Fruit fly (Drosophila melanogaster): ENCODE measurements around the gene Esyt2.

Esyt2 gene

DNA sequence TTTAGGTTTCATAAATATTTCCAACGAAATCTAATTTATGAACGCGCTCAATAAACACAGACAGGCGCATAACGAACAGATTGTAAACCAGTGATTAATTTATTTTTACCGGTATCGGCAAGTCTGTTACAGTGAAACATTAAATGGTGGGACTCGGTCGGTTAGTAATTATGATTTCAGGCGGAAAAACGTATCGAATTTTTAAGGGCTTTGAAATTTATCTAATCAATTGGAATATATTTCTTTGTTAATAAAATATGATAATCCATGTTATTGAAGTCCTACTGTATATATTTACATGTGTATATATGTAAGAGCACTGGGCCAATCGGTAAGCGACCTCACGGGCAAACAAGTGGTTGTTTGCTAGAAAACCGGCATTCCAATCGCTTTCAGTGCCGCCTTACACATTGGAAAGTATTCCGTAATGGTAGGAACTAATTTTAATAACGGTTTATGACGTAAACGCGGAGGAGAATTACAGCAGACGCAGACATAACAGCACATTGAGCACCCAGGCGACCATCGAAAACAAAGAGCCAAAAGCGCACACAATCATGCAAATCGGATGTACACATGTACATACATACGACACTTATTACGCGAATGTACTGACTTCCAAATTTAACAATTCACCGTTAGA is 1.4 kb upstream of the Esyt2 start:
- TF ChIP-seq woc (GFP tag; optimal IDR thresholded peaks at IDR 0.05): peak; percentile 84
- TF ChIP-seq pan (optimal IDR thresholded peaks at IDR 0.05): no peak
- peak; percentile 96 for TF ChIP-seq ey (GFP tag; optimal IDR thresholded peaks at IDR 0.05)
- TF ChIP-seq Sp1 (GFP tag; optimal IDR thresholded peaks at IDR 0.05): peak; percentile 95
- peak; percentile 63 for TF ChIP-seq Hr83 (GFP tag; optimal IDR thresholded peaks at IDR 0.05; ENCODE audit: poor library complexity, severe bottlenecking)
- no peak for TF ChIP-seq N (GFP tag; optimal IDR thresholded peaks at IDR 0.05)
- peak; percentile 94 for TF ChIP-seq HLH106 (tag; optimal IDR thresholded peaks at IDR 0.05)
- peak; percentile 89 for TF ChIP-seq Mio (GFP tag; optimal IDR thresholded peaks at IDR 0.05)
- peak; percentile 92 for TF ChIP-seq sv (GFP tag; optimal IDR thresholded peaks at IDR 0.05)
- peak; percentile 97 for TF ChIP-seq rgr (GFP tag; optimal IDR thresholded peaks at IDR 0.05)
- peak; percentile 74 for TF ChIP-seq dsf (GFP tag; optimal IDR thresholded peaks at IDR 0.05; ENCODE audit: borderline replicate concordance)
- TF ChIP-seq Dif (GFP tag; optimal IDR thresholded peaks at IDR 0.05; ENCODE audit: partially characterized antibody): no peak
- TF ChIP-seq lola (GFP tag; optimal IDR thresholded peaks at IDR 0.05): no peak
- no peak for TF ChIP-seq dl (GFP tag; optimal IDR thresholded peaks at IDR 0.05; ENCODE audit: insufficient read depth in 1 of 2, partially characterized antibody in 2 of 2)
- no peak for TF ChIP-seq usp (GFP tag; optimal IDR thresholded peaks at IDR 0.05)
- TF ChIP-seq dmrt93B (GFP tag; optimal IDR thresholded peaks at IDR 0.05): peak; percentile 87
- TF ChIP-seq OdsH (GFP tag; optimal IDR thresholded peaks at IDR 0.05): peak; percentile 97
- peak; percentile 92 for TF ChIP-seq sage (GFP tag; optimal IDR thresholded peaks at IDR 0.05)
- TF ChIP-seq Rel (GFP tag; optimal IDR thresholded peaks at IDR 0.05): peak; percentile 34
- peak; percentile 78 for TF ChIP-seq Rel (tag; optimal IDR thresholded peaks at IDR 0.05)
- TF ChIP-seq tai (GFP tag; optimal IDR thresholded peaks at IDR 0.05): no peak
- no peak for TF ChIP-seq CrebA (GFP tag; optimal IDR thresholded peaks at IDR 0.05; ENCODE audit: borderline replicate concordance)
- TF ChIP-seq h (GFP tag; optimal IDR thresholded peaks at IDR 0.05): peak; percentile 98
- no peak for TF ChIP-seq Abd-B (GFP tag; optimal IDR thresholded peaks at IDR 0.05)
- no peak for TF ChIP-seq jim (GFP tag; optimal IDR thresholded peaks at IDR 0.05)
- TF ChIP-seq fru (GFP tag; optimal IDR thresholded peaks at IDR 0.05): peak; percentile 93
- peak; percentile 87 for TF ChIP-seq CG9705 (GFP tag; optimal IDR thresholded peaks at IDR 0.05)
- peak; percentile 92 for TF ChIP-seq br (GFP tag; optimal IDR thresholded peaks at IDR 0.05)
- no peak for TF ChIP-seq Myc (optimal IDR thresholded peaks at IDR 0.05)
- peak; percentile 90 for TF ChIP-seq psq (GFP tag; optimal IDR thresholded peaks at IDR 0.05)
- peak; percentile 52 for TF ChIP-seq GATAd (GFP tag; optimal IDR thresholded peaks at IDR 0.05)
- no peak for TF ChIP-seq Dfd (GFP tag; optimal IDR thresholded peaks at IDR 0.05)
- no peak for TF ChIP-seq Vsx2 (GFP tag; optimal IDR thresholded peaks at IDR 0.05; ENCODE audit: partially characterized antibody)
- peak; percentile 85 for TF ChIP-seq Jra (GFP tag; optimal IDR thresholded peaks at IDR 0.05)
- no peak for TF ChIP-seq brk (GFP tag; optimal IDR thresholded peaks at IDR 0.05)
- TF ChIP-seq Hnf4 (GFP tag; optimal IDR thresholded peaks at IDR 0.05): peak; percentile 93
- TF ChIP-seq Hr78 (GFP tag; optimal IDR thresholded peaks at IDR 0.05): no peak
- TF ChIP-seq foxo (GFP tag; optimal IDR thresholded peaks at IDR 0.05): peak in 1 of 2 experiments; percentile 85
- peak; percentile 69 for TF ChIP-seq CG32264 (GFP tag; optimal IDR thresholded peaks at IDR 0.05)

- TF ChIP-seq sv (GFP tag; optimal IDR thresholded peaks at IDR 0.05): peak; percentile 32
- TF ChIP-seq Abd-B (GFP tag; optimal IDR thresholded peaks at IDR 0.05): no peak
- TF ChIP-seq Rel (GFP tag; optimal IDR thresholded peaks at IDR 0.05): no peak
- peak; percentile 91 for TF ChIP-seq Rel (tag; optimal IDR thresholded peaks at IDR 0.05)
- peak; percentile 77 for TF ChIP-seq Dif (GFP tag; optimal IDR thresholded peaks at IDR 0.05; ENCODE audit: partially characterized antibody)
- peak; percentile 86 for TF ChIP-seq Hnf4 (GFP tag; optimal IDR thresholded peaks at IDR 0.05)
- peak; percentile 88 for TF ChIP-seq jim (GFP tag; optimal IDR thresholded peaks at IDR 0.05)
- no peak for TF ChIP-seq Dfd (GFP tag; optimal IDR thresholded peaks at IDR 0.05)
- peak; percentile 61 for TF ChIP-seq OdsH (GFP tag; optimal IDR thresholded peaks at IDR 0.05)
- no peak for TF ChIP-seq lola (GFP tag; optimal IDR thresholded peaks at IDR 0.05)
- peak; percentile 82 for TF ChIP-seq Jra (GFP tag; optimal IDR thresholded peaks at IDR 0.05)
- peak; percentile 48 for TF ChIP-seq CrebA (GFP tag; optimal IDR thresholded peaks at IDR 0.05; ENCODE audit: borderline replicate concordance)
- peak; percentile 62 for TF ChIP-seq woc (GFP tag; optimal IDR thresholded peaks at IDR 0.05)
- peak; percentile 50 for TF ChIP-seq HLH106 (tag; optimal IDR thresholded peaks at IDR 0.05)
- TF ChIP-seq br (GFP tag; optimal IDR thresholded peaks at IDR 0.05): peak; percentile 75
- TF ChIP-seq tai (GFP tag; optimal IDR thresholded peaks at IDR 0.05): peak; percentile 80
- TF ChIP-seq foxo (GFP tag; optimal IDR thresholded peaks at IDR 0.05): peak in 1 of 2 experiments; percentile 61
- no peak for TF ChIP-seq Vsx2 (GFP tag; optimal IDR thresholded peaks at IDR 0.05; ENCODE audit: partially characterized antibody)
- peak; percentile 38 for TF ChIP-seq psq (GFP tag; optimal IDR thresholded peaks at IDR 0.05)
- no peak for TF ChIP-seq usp (GFP tag; optimal IDR thresholded peaks at IDR 0.05)
- peak; percentile 78 for TF ChIP-seq rgr (GFP tag; optimal IDR thresholded peaks at IDR 0.05)
- peak; percentile 71 for TF ChIP-seq fru (GFP tag; optimal IDR thresholded peaks at IDR 0.05)
- TF ChIP-seq h (GFP tag; optimal IDR thresholded peaks at IDR 0.05): peak; percentile 78
- no peak for TF ChIP-seq GATAd (GFP tag; optimal IDR thresholded peaks at IDR 0.05)
- no peak for TF ChIP-seq pan (optimal IDR thresholded peaks at IDR 0.05)
- peak; percentile 37 for TF ChIP-seq CG32264 (GFP tag; optimal IDR thresholded peaks at IDR 0.05)
- no peak for TF ChIP-seq N (GFP tag; optimal IDR thresholded peaks at IDR 0.05)
- no peak for TF ChIP-seq Hr78 (GFP tag; optimal IDR thresholded peaks at IDR 0.05)
- no peak for TF ChIP-seq dmrt93B (GFP tag; optimal IDR thresholded peaks at IDR 0.05)
- TF ChIP-seq Hr83 (GFP tag; optimal IDR thresholded peaks at IDR 0.05; ENCODE audit: poor library complexity, severe bottlenecking): peak; percentile 92
- TF ChIP-seq Sp1 (GFP tag; optimal IDR thresholded peaks at IDR 0.05): peak; percentile 64
- no peak for TF ChIP-seq dl (GFP tag; optimal IDR thresholded peaks at IDR 0.05; ENCODE audit: insufficient read depth in 1 of 2, partially characterized antibody in 2 of 2)
- TF ChIP-seq brk (GFP tag; optimal IDR thresholded peaks at IDR 0.05): peak; percentile 91
- peak; percentile 45 for TF ChIP-seq CG9705 (GFP tag; optimal IDR thresholded peaks at IDR 0.05)
- TF ChIP-seq Myc (optimal IDR thresholded peaks at IDR 0.05): peak; percentile 39
- TF ChIP-seq sage (GFP tag; optimal IDR thresholded peaks at IDR 0.05): no peak
- TF ChIP-seq Mio (GFP tag; optimal IDR thresholded peaks at IDR 0.05): peak; percentile 29
- TF ChIP-seq dsf (GFP tag; optimal IDR thresholded peaks at IDR 0.05; ENCODE audit: borderline replicate concordance): peak; percentile 62
- peak; percentile 32 for TF ChIP-seq ey (GFP tag; optimal IDR thresholded peaks at IDR 0.05)
Observed at dm6 chr3R:24543676-24544277, 742 bp upstream of the Esyt2 start, which contains the start of gene Cftr. TSS of gene Cftr (minus strand) at chr3R:24543914.
